Fruit fly (Drosophila melanogaster) whole organism, embryonic: ENCODE data around the gene APC4.

Experiments
- Atf3 ChIP-seq: fragments of 200-800 bp; sonication (Bioruptor generic); optimal IDR thresholded peaks from 3 replicates; lab custom pipeline; 2016; ENCODE audit warnings: missing biosample characterization, missing genetic modification characterization
- Awh ChIP-seq: fragments of 200-800 bp; sonication (Bioruptor generic); IDR thresholded peaks from 2 replicates; pipeline ENCODE4, ENCODE4 v1.3.6; 2022; ENCODE audit warnings: missing biosample characterization, missing genetic modification characterization
- CG10147 ChIP-seq: fragments of 200-800 bp; sonication (Bioruptor generic); optimal IDR thresholded peaks from 2 replicates; lab custom pipeline; 2019; ENCODE audit warnings: missing biosample characterization, mild to moderate bottlenecking, missing genetic modification characterization, moderate library complexity
- CG1024 ChIP-seq: fragments of 200-800 bp; sonication (Bioruptor generic); IDR thresholded peaks from 2 replicates; pipeline ENCODE4 v1.3.6; 2022; ENCODE audit warnings: missing biosample characterization, missing genetic modification characterization
- CG10366 ChIP-seq: fragments of 200-800 bp; sonication (Bioruptor generic); IDR thresholded peaks from 2 replicates; pipeline ENCODE4 v1.3.6; 2022; ENCODE audit warnings: missing biosample characterization, missing genetic modification characterization
- CG12071 ChIP-seq: fragments of 200-800 bp; sonication (Bioruptor generic); optimal IDR thresholded peaks from 3 replicates; lab custom pipeline; 2018; ENCODE audit warnings: missing biosample characterization, mild to moderate bottlenecking, missing genetic modification characterization
- CG12391 ChIP-seq: fragments of 200-800 bp; sonication (Bioruptor generic); optimal IDR thresholded peaks from 3 replicates; lab custom pipeline; 2018; ENCODE audit warnings: missing biosample characterization, mild to moderate bottlenecking, missing genetic modification characterization, moderate library complexity
- CG1603 ChIP-seq: fragments of 200-800 bp; sonication (Bioruptor generic); optimal IDR thresholded peaks from 2 replicates; lab custom pipeline; 2019; ENCODE audit warnings: missing biosample characterization, mild to moderate bottlenecking, missing genetic modification characterization, moderate library complexity
- CG16813 ChIP-seq: fragments of 200-800 bp; sonication (Bioruptor generic); IDR thresholded peaks from 3 replicates; pipeline ENCODE4 v1.3.6; 2022; ENCODE audit warnings: missing biosample characterization, missing genetic modification characterization; ENCODE audit not compliant: partially characterized antibody
- CG17612 ChIP-seq: fragments of 200-800 bp; sonication (Bioruptor generic); IDR thresholded peaks from 2 replicates; pipeline ENCODE4 v1.3.6; 2022; ENCODE audit warnings: missing biosample characterization, missing genetic modification characterization
- CG18476 ChIP-seq: fragments of 200-800 bp; sonication (Bioruptor generic); optimal IDR thresholded peaks from 2 replicates; lab custom pipeline; 2016; ENCODE audit warnings: missing biosample characterization, mild to moderate bottlenecking, missing genetic modification characterization
- CG30431 ChIP-seq: fragments of 200-800 bp; sonication (Bioruptor generic); optimal IDR thresholded peaks from 2 replicates; lab custom pipeline; 2017; ENCODE audit warnings: missing biosample characterization, missing genetic modification characterization
- CG3065 ChIP-seq: fragments of 200-800 bp; sonication (Bioruptor generic); optimal IDR thresholded peaks from 2 replicates; lab custom pipeline; 2016; ENCODE audit warnings: missing biosample characterization, missing genetic modification characterization
- CG3281 ChIP-seq: fragments of 200-800 bp; sonication (Bioruptor generic); optimal IDR thresholded peaks from 3 replicates; lab custom pipeline; 2017; ENCODE audit warnings: missing biosample characterization, mild to moderate bottlenecking, missing genetic modification characterization
- CG33213 ChIP-seq: fragments of 200-800 bp; sonication (Bioruptor generic); optimal IDR thresholded peaks from 3 replicates; lab custom pipeline; 2016; ENCODE audit warnings: missing biosample characterization, missing genetic modification characterization
- CG4360 ChIP-seq: fragments of 200-800 bp; sonication (Bioruptor generic); IDR thresholded peaks from 2 replicates; pipeline ENCODE4 v1.3.6; 2022; ENCODE audit warnings: missing biosample characterization, missing genetic modification characterization
- CG4730 ChIP-seq: fragments of 200-800 bp; sonication (Bioruptor generic); IDR thresholded peaks from 2 replicates; pipeline ENCODE4 v1.3.6; 2022; ENCODE audit warnings: missing biosample characterization, missing genetic modification characterization
- CG7556 ChIP-seq: fragments of 200-800 bp; sonication (Bioruptor generic); optimal IDR thresholded peaks from 2 replicates; lab custom pipeline; 2017; ENCODE audit warnings: missing biosample characterization, mild to moderate bottlenecking, missing genetic modification characterization
- CG7928 ChIP-seq: fragments of 200-800 bp; sonication (Bioruptor generic); optimal IDR thresholded peaks from 2 replicates; lab custom pipeline; 2017; ENCODE audit warnings: missing biosample characterization, mild to moderate bottlenecking, missing genetic modification characterization
- CG7963 ChIP-seq: fragments of 200-800 bp; sonication (Bioruptor generic); IDR thresholded peaks from 3 replicates; pipeline ENCODE4 v1.3.6; 2022; ENCODE audit warnings: missing biosample characterization, missing genetic modification characterization; ENCODE audit not compliant: partially characterized antibody
- CG8388 ChIP-seq: fragments of 200-800 bp; sonication (Bioruptor generic); optimal IDR thresholded peaks from 2 replicates; lab custom pipeline; 2019; ENCODE audit warnings: missing biosample characterization, mild to moderate bottlenecking, missing genetic modification characterization, moderate library complexity
- CG9817 ChIP-seq: fragments of 200-800 bp; sonication (Bioruptor generic); optimal IDR thresholded peaks from 2 replicates; lab custom pipeline; 2018; ENCODE audit warnings: missing biosample characterization, mild to moderate bottlenecking, missing genetic modification characterization, moderate library complexity
- Deaf1 ChIP-seq: fragments of 200-800 bp; optimal IDR thresholded peaks from 3 replicates; lab custom pipeline; 2019; ENCODE audit warnings: missing biosample characterization, mild to moderate bottlenecking, missing genetic modification characterization, moderate library complexity
- Dref ChIP-seq: fragments of 200-800 bp; sonication (Bioruptor generic); IDR thresholded peaks from 2 replicates; pipeline ENCODE4 v1.3.6; 2022; ENCODE audit warnings: missing biosample characterization, missing genetic modification characterization
- Gsc ChIP-seq: fragments of 200-800 bp; sonication (Bioruptor generic); IDR thresholded peaks from 2 replicates; pipeline ENCODE4 v1.3.6; 2022; ENCODE audit warnings: missing biosample characterization, missing genetic modification characterization
- Gug ChIP-seq: fragments of 200-800 bp; sonication (Bioruptor generic); IDR thresholded peaks from 4 replicates; pipeline ENCODE4 v1.3.6; 2022; ENCODE audit warnings: missing biosample characterization, missing genetic modification characterization
- Hr39 ChIP-seq: fragments of >200 bp; optimal IDR thresholded peaks from 2 replicates; lab custom pipeline; 2017
- Hr51 ChIP-seq, 2 experiments: fragments of 200-800 bp; sonication (Bioruptor generic); optimal IDR thresholded peaks; 2 replicates in 1 of 2; 3 replicates in 1 of 2; lab custom pipeline; 2016 to 2018; ENCODE audit warnings: missing biosample characterization in 2 of 2, missing genetic modification characterization in 2 of 2, mild to moderate bottlenecking in 1 of 2, moderate library complexity in 1 of 2
- Lim3 ChIP-seq: fragments of 200-800 bp; sonication (Bioruptor generic); IDR thresholded peaks from 2 replicates; pipeline ENCODE4 v1.3.6; 2022; ENCODE audit warnings: missing biosample characterization, missing genetic modification characterization
- NC2α ChIP-seq: fragments of 200-800 bp; sonication (Bioruptor generic); optimal IDR thresholded peaks from 2 replicates; lab custom pipeline; 2016; ENCODE audit warnings: missing biosample characterization, missing genetic modification characterization
- NK7.1 ChIP-seq: fragments of 200-800 bp; sonication (Bioruptor generic); optimal IDR thresholded peaks from 3 replicates; lab custom pipeline; 2016; ENCODE audit warnings: missing biosample characterization, missing genetic modification characterization
- NfI ChIP-seq: fragments of 200-800 bp; sonication (Bioruptor generic); optimal IDR thresholded peaks from 3 replicates; lab custom pipeline; 2018; ENCODE audit warnings: missing biosample characterization, mild to moderate bottlenecking, missing genetic modification characterization, moderate library complexity
- Scr ChIP-seq: fragments of 200-800 bp; sonication (Bioruptor generic); IDR thresholded peaks from 2 replicates; pipeline ENCODE4 v1.3.6; 2022; ENCODE audit warnings: missing biosample characterization, missing genetic modification characterization; ENCODE audit not compliant: partially characterized antibody
- Ssrp ChIP-seq: fragments of 200-800 bp; sonication (Bioruptor generic); optimal IDR thresholded peaks from 2 replicates; lab custom pipeline; 2018; ENCODE audit warnings: missing biosample characterization, mild to moderate bottlenecking, missing genetic modification characterization, moderate library complexity
- al ChIP-seq: fragments of 200-800 bp; sonication (Bioruptor generic); IDR thresholded peaks from 2 replicates; pipeline ENCODE4 v1.3.6; 2022; ENCODE audit warnings: missing biosample characterization, missing genetic modification characterization
- ap ChIP-seq: fragments of 200-800 bp; sonication (Bioruptor generic); IDR thresholded peaks from 2 replicates; pipeline ENCODE4 v1.3.6; 2022; ENCODE audit warnings: missing biosample characterization, missing genetic modification characterization
- cg ChIP-seq: fragments of 200-800 bp; sonication (Bioruptor generic); optimal IDR thresholded peaks from 3 replicates; lab custom pipeline; 2019; ENCODE audit warnings: missing biosample characterization, mild to moderate bottlenecking, missing genetic modification characterization, moderate library complexity
- corto ChIP-seq: fragments of 200-800 bp; sonication (Bioruptor generic); optimal IDR thresholded peaks from 2 replicates; lab custom pipeline; 2016; ENCODE audit warnings: missing biosample characterization, mild to moderate bottlenecking, missing genetic modification characterization, moderate library complexity
- da ChIP-seq: fragments of 200-800 bp; sonication (Bioruptor generic); optimal IDR thresholded peaks from 2 replicates; lab custom pipeline; 2016; ENCODE audit warnings: missing biosample characterization, missing genetic modification characterization
- dimm ChIP-seq: fragments of 200-800 bp; sonication (Bioruptor generic); IDR thresholded peaks from 2 replicates; pipeline ENCODE4 v1.3.6; 2022; ENCODE audit warnings: missing biosample characterization, missing genetic modification characterization
- gcm2 ChIP-seq: fragments of 200-800 bp; sonication (Bioruptor generic); optimal IDR thresholded peaks from 2 replicates; lab custom pipeline; 2016; ENCODE audit warnings: missing biosample characterization, missing genetic modification characterization
- gro ChIP-seq: fragments of 200-800 bp; sonication (Bioruptor generic); optimal IDR thresholded peaks from 2 replicates; lab custom pipeline; 2016; ENCODE audit warnings: missing biosample characterization, missing genetic modification characterization
- lab ChIP-seq: fragments of 200-800 bp; sonication (Bioruptor generic); optimal IDR thresholded peaks from 3 replicates; lab custom pipeline; 2017; ENCODE audit warnings: missing biosample characterization, missing genetic modification characterization, mild to moderate bottlenecking, moderate library complexity, missing genetic modification reagents
- lilli ChIP-seq: fragments of 200-800 bp; sonication (Bioruptor generic); optimal IDR thresholded peaks from 3 replicates; lab custom pipeline; 2016; ENCODE audit warnings: missing biosample characterization, missing genetic modification characterization
- nom ChIP-seq: fragments of 200-800 bp; sonication (Bioruptor generic); optimal IDR thresholded peaks from 2 replicates; lab custom pipeline; 2017; ENCODE audit warnings: missing biosample characterization, missing genetic modification characterization, mild to moderate bottlenecking, moderate library complexity, missing genetic modification reagents
- sens ChIP-seq: fragments of 200-800 bp; sonication (Bioruptor generic); peaks from one replicate; lab custom pipeline; 2016; ENCODE audit warnings: missing biosample characterization, missing genetic modification characterization
- sens-2 ChIP-seq: fragments of 200-800 bp; sonication (Bioruptor generic); IDR thresholded peaks from 2 replicates; pipeline ENCODE4 v1.3.6; 2022; ENCODE audit warnings: missing biosample characterization, missing genetic modification characterization
- sisA ChIP-seq: fragments of 200-800 bp; sonication (Bioruptor generic); IDR thresholded peaks from 2 replicates; pipeline ENCODE4 v1.3.6; 2022; ENCODE audit warnings: missing biosample characterization, missing genetic modification characterization
- so ChIP-seq: fragments of 200-800 bp; sonication (Bioruptor generic); IDR thresholded peaks from 3 replicates; pipeline ENCODE4 v1.3.6; 2022; ENCODE audit warnings: missing biosample characterization, missing genetic modification characterization
- sr ChIP-seq: fragments of 200-800 bp; sonication (Bioruptor generic); IDR thresholded peaks from 3 replicates; pipeline ENCODE4 v1.3.6; 2022; ENCODE audit warnings: missing biosample characterization, missing genetic modification characterization
- ssp ChIP-seq: fragments of 200-800 bp; sonication (Bioruptor generic); IDR thresholded peaks from 2 replicates; pipeline ENCODE4 v1.3.6; 2022; ENCODE audit warnings: missing biosample characterization, missing genetic modification characterization
- zen2 ChIP-seq: fragments of 200-800 bp; sonication (Bioruptor generic); IDR thresholded peaks from 3 replicates; pipeline ENCODE4 v1.3.6; 2022; ENCODE audit warnings: missing biosample characterization, missing genetic modification characterization; ENCODE audit not compliant: partially characterized antibody

Gene APC4

DNA sequence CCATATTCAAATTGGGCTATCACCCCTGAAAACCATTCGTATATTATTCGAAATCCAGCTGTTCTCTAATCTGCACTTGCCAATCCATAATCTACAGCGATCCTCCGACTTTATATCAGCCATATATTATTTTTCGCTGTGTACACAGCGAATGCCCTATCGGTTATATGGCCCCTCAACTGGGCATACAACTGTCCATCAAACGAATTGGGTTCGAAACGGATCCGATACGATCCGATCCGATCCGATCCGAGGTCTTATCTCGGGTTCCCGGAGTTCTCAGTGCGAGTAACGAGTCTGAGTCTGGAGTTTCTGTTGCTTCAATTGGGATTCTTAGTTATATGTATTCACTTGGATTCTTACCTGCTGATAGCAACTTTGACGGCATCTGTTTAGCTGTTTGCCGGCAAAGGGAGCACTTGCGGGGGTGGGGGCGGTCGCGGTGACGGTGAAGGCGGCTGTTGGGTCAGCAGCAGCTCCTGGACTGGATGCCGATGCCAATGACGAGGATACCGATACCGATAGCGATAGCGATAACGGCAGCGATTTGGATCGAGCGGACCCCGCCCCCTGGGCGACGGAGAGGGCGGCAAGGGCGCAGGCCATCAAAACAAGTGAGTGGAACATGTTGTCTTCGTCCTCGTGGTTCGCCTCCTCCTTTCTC is 51.0 kb downstream of the APC4 start (continued):
- no peak for TF ChIP-seq dimm
- no peak for TF ChIP-seq CG9817 (tag; lab: Kevin White, UChicago)
- no peak for TF ChIP-seq Ssrp (tag; lab: Kevin White, UChicago)
- no peak for TF ChIP-seq CG7928 (GFP tag; lab: Kevin White, UChicago)
- TF ChIP-seq al (GFP tag; lab: Robert Waterston, UW): no peak
- TF ChIP-seq ap (GFP tag; lab: Robert Waterston, UW): no peak
- TF ChIP-seq Lim3 (GFP tag; lab: Robert Waterston, UW): no peak
- no peak for TF ChIP-seq CG12071 (GFP tag; lab: Kevin White, UChicago)
- no peak for TF ChIP-seq so (GFP tag; lab: Robert Waterston, UW)
- no peak for TF ChIP-seq CG30431 (GFP tag; lab: Kevin White, UChicago)
- TF ChIP-seq Dref (GFP tag; lab: Robert Waterston, UW): no peak
- TF ChIP-seq CG16813 (GFP tag; lab: Robert Waterston, UW): no peak
- peak; percentile 8 for TF ChIP-seq CG1603 (tag; lab: Kevin White, UChicago)
- no peak for TF ChIP-seq gcm2
- TF ChIP-seq Scr: no peak
- TF ChIP-seq ssp: no peak
- no peak for TF ChIP-seq CG18476 (GFP tag; lab: Kevin White, UChicago)
- TF ChIP-seq gro (GFP tag; lab: Kevin White, UChicago): no peak
- TF ChIP-seq sens: peak; percentile 37
- TF ChIP-seq CG33213: no peak
- no peak for TF ChIP-seq zen2 (GFP tag; lab: Robert Waterston, UW)
- TF ChIP-seq Atf3 (GFP tag; lab: Kevin White, UChicago): no peak
- no peak for TF ChIP-seq CG10147 (GFP tag; lab: Kevin White, UChicago)
- TF ChIP-seq CG10366 (GFP tag; lab: Robert Waterston, UW): no peak
- TF ChIP-seq da: no peak
- TF ChIP-seq NK7.1 (GFP tag; lab: Kevin White, UChicago): no peak
- no peak for TF ChIP-seq CG7963 (GFP tag; lab: Robert Waterston, UW)
- no peak for TF ChIP-seq sisA (GFP tag; lab: Robert Waterston, UW)
- TF ChIP-seq CG17612 (GFP tag; lab: Robert Waterston, UW): no peak
- TF ChIP-seq NfI (GFP tag; lab: Kevin White, UChicago): no peak
- no peak for TF ChIP-seq lilli (GFP tag; lab: Kevin White, UChicago)
- peak; percentile 61 for TF ChIP-seq Deaf1 (tag; lab: Kevin White, UChicago)
- no peak for TF ChIP-seq CG1024
- no peak for TF ChIP-seq CG12391 (tag; lab: Kevin White, UChicago)
- no peak for TF ChIP-seq sens-2 (GFP tag; lab: Robert Waterston, UW)
- TF ChIP-seq CG4730: no peak
- TF ChIP-seq Hr39: no peak
- TF ChIP-seq Gug: no peak
- TF ChIP-seq, all 482 proteins: peak for 12

- no peak for TF ChIP-seq corto (GFP tag; lab: Kevin White, UChicago)
- peak; percentile 25 for TF ChIP-seq cg
- peak; percentile 56 for TF ChIP-seq CG8388 (GFP tag; lab: Kevin White, UChicago)
- no peak for TF ChIP-seq Hr51 (GFP tag; optimal IDR thresholded peaks at IDR 0.05; lab: Kevin White, UChicago)
- TF ChIP-seq Gsc (GFP tag; lab: Robert Waterston, UW): no peak
- TF ChIP-seq CG3065 (GFP tag; lab: Kevin White, UChicago): peak; percentile 23
- peak; percentile 53 for TF ChIP-seq nom (GFP tag; lab: Kevin White, UChicago)
- TF ChIP-seq CG7556: no peak
- TF ChIP-seq CG3281 (GFP tag; lab: Kevin White, UChicago): no peak
- no peak for TF ChIP-seq NC2α (GFP tag; lab: Kevin White, UChicago)
- peak; percentile 87 for TF ChIP-seq CG4360 (GFP tag; lab: Robert Waterston, UW)
- TF ChIP-seq Awh (GFP tag; lab: Robert Waterston, UW): no peak
- no peak for TF ChIP-seq lab
- TF ChIP-seq sr (GFP tag; lab: Robert Waterston, UW): peak; percentile 49; the same call in 1 of the 3 replicates
- TF ChIP-seq, all 482 proteins: peak for 6
These were observed 51.6 kb downstream of the APC4 start for dm6 chrX:9134241-9134849.
